Worm (Caenorhabditis elegans): ENCODE results near the gene ctsa-1.1.

- TF ChIP-seq W03F9.2 (tag; optimal IDR thresholded peaks at IDR 0.05) (no peak), dao-5 (tag; optimal IDR thresholded peaks at IDR 0.05) (no peak), him-1 (tag; optimal IDR thresholded peaks at IDR 0.05) (no peak)
These were observed 42.3 kb downstream of the ctsa-1.1 start for ce11 chrII:4779753-4780152.
